Worm (Caenorhabditis elegans): ENCODE results near the gene col-180.

Gene col-180

DNA sequence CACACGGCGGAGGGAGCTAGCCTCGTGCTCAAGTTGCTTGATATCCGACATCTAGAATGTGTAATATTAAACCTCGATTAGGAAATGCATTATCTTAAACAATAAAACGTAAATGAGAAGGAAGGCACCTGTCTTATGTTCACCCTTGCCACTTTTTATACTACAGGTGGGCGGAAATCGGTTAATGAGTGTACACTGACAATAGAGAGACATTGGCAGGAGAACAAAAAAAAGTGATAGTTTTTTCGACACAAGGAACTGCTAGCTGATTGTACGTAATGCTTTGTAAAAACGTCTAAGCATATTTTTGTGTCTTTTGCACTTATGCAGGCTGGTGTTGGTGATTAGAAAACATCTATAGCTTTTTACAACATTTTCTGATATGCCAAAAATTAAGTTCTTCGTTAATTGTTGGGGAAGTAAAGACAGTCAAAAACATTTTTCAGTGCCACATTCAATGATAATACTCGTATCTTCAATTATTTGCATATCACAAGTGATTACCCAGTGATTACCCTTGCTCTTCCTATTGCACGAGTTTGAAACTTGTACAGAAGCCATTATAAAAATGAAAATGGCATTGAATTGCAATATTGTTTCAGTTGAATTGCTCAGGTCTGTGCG, at the start of gene col-180:
Gene col-180 (minus strand): TSS at position 51 of the 624 bp plus-strand sequence.
- TF ChIP-seq snpc-1.2 (GFP tag; IDR thresholded peaks at IDR 0.05) (no peak), F49E8.2 (tag; optimal IDR thresholded peaks at IDR 0.05; ENCODE audit: borderline replicate concordance) (no peak), unc-62 (GFP tag; optimal IDR thresholded peaks at IDR 0.05 in 1 of 2) (peak in 1 of 2 experiments; percentile 93), unc-62 (tag; optimal IDR thresholded peaks at IDR 0.05) (no peak), D1046.2 (GFP tag; IDR thresholded peaks at IDR 0.05) (no peak), ztf-11 (tag; optimal IDR thresholded peaks at IDR 0.05) (no peak), F10B5.3 (tag; optimal IDR thresholded peaks at IDR 0.05) (no peak), daf-8 (GFP tag; IDR thresholded peaks at IDR 0.05) (no peak), aha-1 (tag) (peak; percentile 87), mxl-3 (GFP tag; optimal IDR thresholded peaks at IDR 0.05) (peak; percentile 18), nhr-76 (tag; optimal IDR thresholded peaks at IDR 0.05) (no peak)

DNA sequence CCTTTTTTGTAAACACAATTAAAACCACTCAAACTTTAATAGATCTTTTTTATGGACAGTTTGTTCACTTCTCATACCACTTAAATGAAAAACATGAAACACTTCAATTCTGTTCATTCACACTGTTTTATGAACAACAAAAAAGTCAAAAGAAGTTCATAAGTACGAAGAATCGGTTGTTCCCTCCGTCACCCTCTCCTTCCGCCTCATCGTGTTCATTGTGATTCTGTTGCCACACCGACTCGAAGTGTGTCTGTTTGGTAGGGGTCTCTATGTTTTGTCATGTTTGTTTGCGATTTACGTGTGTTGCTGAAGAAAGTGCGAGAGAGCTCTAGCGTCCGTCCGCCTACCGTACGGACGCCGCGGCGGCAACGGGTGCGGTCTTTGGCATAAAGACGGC, 46.7 kb upstream of the col-180 start, which contains the start of gene lact-7:
Gene lact-7 (plus strand): TSS at position 301 of the 400 bp plus-strand sequence.
- TF ChIP-seq nhr-102 (tag; optimal IDR thresholded peaks at IDR 0.05) (no peak), set-16 (GFP tag; IDR thresholded peaks at IDR 0.05) (peak; percentile 32; the same call in 1 of the 2 replicates)

DNA sequence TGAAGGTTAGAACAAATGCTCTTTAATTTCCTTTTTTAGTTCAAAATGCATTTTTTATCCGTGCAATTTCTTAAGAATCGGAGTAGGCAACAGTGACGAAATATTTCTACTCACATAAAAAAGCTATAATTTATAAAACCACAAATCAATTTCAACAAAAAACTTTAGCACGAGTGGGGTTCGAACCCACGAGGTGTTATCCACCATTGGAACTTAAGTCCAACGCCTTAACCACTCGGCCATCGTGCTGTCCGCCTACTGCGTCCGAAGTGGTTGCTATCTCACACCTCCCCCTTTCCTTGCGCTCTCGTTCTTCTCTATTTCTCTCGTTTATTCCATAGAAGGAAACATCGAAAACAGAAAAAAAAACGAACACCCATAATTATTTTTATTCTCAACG, 45.6 kb upstream of the col-180 start:
- TF ChIP-seq F37D6.2 (tag; optimal IDR thresholded peaks at IDR 0.05) (peak; percentile 51), hmg-1.1 (GFP tag; IDR thresholded peaks at IDR 0.05) (peak; percentile 96), nhr-77 (tag; optimal IDR thresholded peaks at IDR 0.05) (no peak), nhr-6 (tag; optimal IDR thresholded peaks at IDR 0.05) (peak; percentile 33), F26F4.8 (GFP tag; conservative IDR thresholded peaks at IDR 0.05) (peak; percentile 88), aha-1 (tag) (no peak), nhr-25 (tag; optimal IDR thresholded peaks at IDR 0.05; ENCODE audit: borderline replicate concordance, insufficient read depth) (no peak), tra-1 (GFP tag; IDR thresholded peaks at IDR 0.05) (peak; percentile 92), ztf-11 (tag; optimal IDR thresholded peaks at IDR 0.05) (no peak), dpl-1 (GFP tag; optimal IDR thresholded peaks at IDR 0.05) (peak; percentile 29), snpc-4 (tag; optimal IDR thresholded peaks at IDR 0.05) (no peak), T26A8.4 (GFP tag; IDR thresholded peaks at IDR 0.05) (no peak; the same call in none of the 2 replicates), snpc-1.2 (GFP tag; IDR thresholded peaks at IDR 0.05) (peak; percentile 94), lin-15B (tag; optimal IDR thresholded peaks at IDR 0.05) (no peak), lin-29 (GFP tag; IDR thresholded peaks at IDR 0.05) (peak; percentile 82), madf-5 (GFP tag; IDR thresholded peaks at IDR 0.05) (peak; percentile 79 to 84; a peak in 2 of 4 replicates), sdz-12 (GFP tag; optimal IDR thresholded peaks at IDR 0.05) (peak; percentile 86), php-3 (GFP tag; IDR thresholded peaks at IDR 0.05) (peak; percentile 81; the same call in 1 of the 2 replicates), cey-2 (tag; optimal IDR thresholded peaks at IDR 0.05; ENCODE audit: borderline replicate concordance, insufficient read depth) (no peak), hlh-30 (tag; optimal IDR thresholded peaks at IDR 0.05; ENCODE audit: insufficient read depth) (peak; percentile 81), R02D3.7 (tag; optimal IDR thresholded peaks at IDR 0.05) (no peak), daf-8 (GFP tag; IDR thresholded peaks at IDR 0.05) (peak; percentile 79; the same call in 1 of the 2 replicates), gei-8 (GFP tag; optimal IDR thresholded peaks at IDR 0.05) (peak; percentile 88), Y5F2A.4 (GFP tag; optimal IDR thresholded peaks at IDR 0.05) (peak; percentile 70), ama-1 (optimal IDR thresholded peaks at IDR 0.05) (no peak), vab-7 (GFP tag; IDR thresholded peaks at IDR 0.05) (peak; percentile 95), mxl-3 (GFP tag; optimal IDR thresholded peaks at IDR 0.05) (peak; percentile 60), mxl-2 (GFP tag; conservative IDR thresholded peaks at IDR 0.05) (no peak; the same call in 1 of the 2 replicates), lir-3 (tag; optimal IDR thresholded peaks at IDR 0.05) (peak; percentile 68), Y105C5A.15 (GFP tag; IDR thresholded peaks at IDR 0.05) (peak; percentile 79; the same call in 1 of the 2 replicates), jun-1 (tag; optimal IDR thresholded peaks at IDR 0.05) (no peak), Y75B8A.6 (GFP tag; IDR thresholded peaks at IDR 0.05) (no peak), mdl-1 (tag; optimal IDR thresholded peaks at IDR 0.05) (peak; percentile 16 to 55), mdt-29 (GFP tag; IDR thresholded peaks at IDR 0.05) (peak; percentile 68; the same call in 1 of the 2 replicates), madf-9 (GFP tag; conservative IDR thresholded peaks at IDR 0.05) (peak; percentile 78), mes-2 (tag; optimal IDR thresholded peaks at IDR 0.05; ENCODE audit: poor library complexity, severe bottlenecking) (peak; percentile 86), skn-1 (tag; optimal IDR thresholded peaks at IDR 0.05) (no peak), nhr-102 (tag; optimal IDR thresholded peaks at IDR 0.05) (no peak)

Measured in whole organism, L4 larva.